Worm (Caenorhabditis elegans): Measurements from ENCODE around the gene C34H4.1.

- no peak for TF ChIP-seq ceh-83 (GFP tag; optimal IDR thresholded peaks at IDR 0.05)
- TF ChIP-seq unc-39 (tag; optimal IDR thresholded peaks at IDR 0.05): no peak
- TF ChIP-seq nhr-76 (tag; optimal IDR thresholded peaks at IDR 0.05): no peak
- TF ChIP-seq nhr-237 (tag; optimal IDR thresholded peaks at IDR 0.05): no peak
- TF ChIP-seq ztf-11 (tag; optimal IDR thresholded peaks at IDR 0.05): no peak
- TF ChIP-seq blmp-1 (tag; optimal IDR thresholded peaks at IDR 0.05): no peak
- no peak for TF ChIP-seq snpc-4 (tag; optimal IDR thresholded peaks at IDR 0.05)
- TF ChIP-seq nhr-12 (tag; optimal IDR thresholded peaks at IDR 0.05): no peak
- no peak for TF ChIP-seq elt-3 (tag; optimal IDR thresholded peaks at IDR 0.05)
- no peak for TF ChIP-seq lsy-2 (tag; optimal IDR thresholded peaks at IDR 0.05)
- TF ChIP-seq hlh-1 (tag; optimal IDR thresholded peaks at IDR 0.05): no peak
- no peak for TF ChIP-seq ceh-43 (GFP tag; optimal IDR thresholded peaks at IDR 0.05)
Observed at ce11 chrIV:1565725-1566124, 10.3 kb downstream of the C34H4.1 start.

Data from whole organism, mixed stage, embryonic.